Worm (Caenorhabditis elegans) whole organism, late embryonic: ENCODE measurements around the gene F44E2.6.

ENCODE experiments used
- C08G9.2 ChIP-seq: sonication (generic microtip); optimal IDR thresholded peaks from 2 replicates; lab custom pipeline; 2016; ENCODE audit warnings: mild to moderate bottlenecking, missing genetic modification characterization, moderate library complexity, missing compliant biosample characterization
- F13H6.1 ChIP-seq: sonication (generic microtip); optimal IDR thresholded peaks from 2 replicates; lab custom pipeline; 2016; ENCODE audit warnings: missing genetic modification characterization, missing compliant biosample characterization
- ahr-1 ChIP-seq: sonication (generic microtip); optimal IDR thresholded peaks from 2 replicates; lab custom pipeline; 2016; ENCODE audit warnings: missing genetic modification characterization, missing compliant biosample characterization
- ama-1 ChIP-seq: fragments of 150-350 bp; optimal IDR thresholded peaks from 2 replicates; lab custom pipeline; 2014
- ceh-14 ChIP-seq: sonication (generic microtip); optimal IDR thresholded peaks from 2 replicates; lab custom pipeline; 2016; ENCODE audit warnings: missing genotype, missing genetic modification characterization, missing compliant biosample characterization
- ceh-18 ChIP-seq: sonication (generic microtip); optimal IDR thresholded peaks from 2 replicates; lab custom pipeline; 2016; ENCODE audit warnings: missing genetic modification characterization, missing compliant biosample characterization
- ceh-19 ChIP-seq: fragments of 200-800 bp; sonication (Bioruptor generic); optimal IDR thresholded peaks from 2 replicates; lab custom pipeline; 2018; ENCODE audit warnings: mild to moderate bottlenecking, missing genetic modification characterization, missing compliant biosample characterization
- ceh-2 ChIP-seq: sonication (generic microtip); optimal IDR thresholded peaks from 2 replicates; lab custom pipeline; 2016; ENCODE audit warnings: missing genotype, missing genetic modification characterization, missing compliant biosample characterization
- ceh-22 ChIP-seq: sonication (generic microtip); optimal IDR thresholded peaks from 2 replicates; lab custom pipeline; 2017; ENCODE audit warnings: missing biosample characterization, missing genetic modification characterization
- ceh-24 ChIP-seq: sonication (generic microtip); optimal IDR thresholded peaks from 2 replicates; lab custom pipeline; 2016; ENCODE audit warnings: mild to moderate bottlenecking, missing genetic modification characterization, missing compliant biosample characterization
- ceh-30 ChIP-seq: fragments of 150-350 bp; optimal IDR thresholded peaks from 2 replicates; lab custom pipeline; 2014; ENCODE audit warnings: missing biosample characterization, missing genetic modification characterization
- ceh-34 ChIP-seq: sonication (generic microtip); optimal IDR thresholded peaks from 2 replicates; lab custom pipeline; 2016; ENCODE audit warnings: mild to moderate bottlenecking, missing genetic modification characterization, missing compliant biosample characterization
- ceh-45 ChIP-seq: fragments of 200-800 bp; sonication (Bioruptor generic); IDR thresholded peaks from 2 replicates; pipeline ENCODE4 v1.3.6; 2022; ENCODE audit warnings: missing genetic modification reagents, missing genetic modification characterization, missing compliant biosample characterization
- ceh-48 ChIP-seq: sonication (generic microtip); optimal IDR thresholded peaks from 2 replicates; lab custom pipeline; 2016; ENCODE audit warnings: missing genetic modification characterization, inconsistent platforms, missing compliant biosample characterization
- ceh-6 ChIP-seq: fragments of 200-800 bp; sonication (Bioruptor generic); optimal IDR thresholded peaks from 2 replicates; lab custom pipeline; 2018; ENCODE audit warnings: mild to moderate bottlenecking, missing genetic modification characterization, missing compliant biosample characterization
- ceh-9 ChIP-seq: sonication (generic microtip); optimal IDR thresholded peaks from 2 replicates; lab custom pipeline; 2016; ENCODE audit warnings: mild to moderate bottlenecking, missing genetic modification characterization, inconsistent platforms, missing compliant biosample characterization
- che-1 ChIP-seq: sonication (generic microtip); optimal IDR thresholded peaks from 2 replicates; lab custom pipeline; 2016; ENCODE audit warnings: mild to moderate bottlenecking, missing genetic modification characterization, missing compliant biosample characterization
- dve-1 ChIP-seq: sonication (generic microtip); optimal IDR thresholded peaks from 2 replicates; lab custom pipeline; 2017; ENCODE audit warnings: antibody characterized with exemption, mild to moderate bottlenecking, missing genetic modification characterization, missing compliant biosample characterization
- elt-2 ChIP-seq: sonication (generic microtip); optimal IDR thresholded peaks from 2 replicates; lab custom pipeline; 2016; ENCODE audit warnings: missing genetic modification reagents, missing genetic modification characterization, missing compliant biosample characterization
- elt-4 ChIP-seq: sonication (generic microtip); optimal IDR thresholded peaks from 2 replicates; lab custom pipeline; 2016; ENCODE audit warnings: missing genetic modification characterization, missing compliant biosample characterization
- ets-4 ChIP-seq: sonication (generic microtip); optimal IDR thresholded peaks from 2 replicates; lab custom pipeline; 2016; ENCODE audit warnings: missing genetic modification characterization, missing compliant biosample characterization
- eyg-1 ChIP-seq: sonication (generic microtip); optimal IDR thresholded peaks from 2 replicates; lab custom pipeline; 2016; ENCODE audit warnings: missing genotype, missing genetic modification characterization, missing compliant biosample characterization
- fax-1 ChIP-seq: sonication (generic microtip); optimal IDR thresholded peaks from 2 replicates; lab custom pipeline; 2016; ENCODE audit warnings: missing genotype, missing genetic modification characterization, missing compliant biosample characterization
- fkh-10 ChIP-seq: fragments of 150-350 bp; optimal IDR thresholded peaks from 2 replicates; lab custom pipeline; 2014; ENCODE audit warnings: missing biosample characterization, missing genetic modification reagents, missing genetic modification characterization
- fkh-6 ChIP-seq: sonication (generic microtip); optimal IDR thresholded peaks from 2 replicates; lab custom pipeline; 2016; ENCODE audit warnings: missing genetic modification characterization, missing compliant biosample characterization
- hlh-13 ChIP-seq: fragments of 200-800 bp; sonication (Bioruptor generic); optimal IDR thresholded peaks from 2 replicates; lab custom pipeline; 2018; ENCODE audit warnings: mild to moderate bottlenecking, missing genetic modification characterization, missing compliant biosample characterization
- hlh-15 ChIP-seq: sonication (generic microtip); optimal IDR thresholded peaks from 2 replicates; lab custom pipeline; 2016; ENCODE audit warnings: missing genetic modification characterization, missing compliant biosample characterization
- hlh-30 ChIP-seq: sonication (generic microtip); optimal IDR thresholded peaks from 2 replicates; lab custom pipeline; 2017; ENCODE audit warnings: antibody characterized with exemption, missing genetic modification characterization, missing compliant biosample characterization; ENCODE audit not compliant: insufficient read depth
- hlh-6 ChIP-seq: sonication (generic microtip); optimal IDR thresholded peaks from 2 replicates; lab custom pipeline; 2016; ENCODE audit warnings: missing genotype, missing genetic modification characterization, missing compliant biosample characterization
- hlh-8 ChIP-seq: sonication (generic microtip); optimal IDR thresholded peaks from 2 replicates; lab custom pipeline; 2016; ENCODE audit warnings: missing genotype, missing genetic modification characterization, missing compliant biosample characterization
- lim-6 ChIP-seq: sonication (generic microtip); optimal IDR thresholded peaks from 2 replicates; lab custom pipeline; 2016; ENCODE audit warnings: missing genetic modification characterization, missing compliant biosample characterization
- lin-11 ChIP-seq: fragments of 200-800 bp; sonication (Bioruptor generic); optimal IDR thresholded peaks from 2 replicates; lab custom pipeline; 2018; ENCODE audit warnings: mild to moderate bottlenecking, missing genetic modification characterization, missing compliant biosample characterization
- mec-3 ChIP-seq: sonication (generic microtip); optimal IDR thresholded peaks from 2 replicates; lab custom pipeline; 2016; ENCODE audit warnings: borderline replicate concordance, missing genetic modification characterization, missing compliant biosample characterization
- npax-4 ChIP-seq: sonication (generic microtip); optimal IDR thresholded peaks from 2 replicates; lab custom pipeline; 2016; ENCODE audit warnings: missing genetic modification characterization, missing compliant biosample characterization
- odd-2 ChIP-seq: sonication (generic microtip); optimal IDR thresholded peaks from 2 replicates; lab custom pipeline; 2017; ENCODE audit warnings: antibody characterized with exemption, mild to moderate bottlenecking, missing genetic modification characterization, missing compliant biosample characterization
- pag-3 ChIP-seq: sonication (generic microtip); optimal IDR thresholded peaks from 2 replicates; lab custom pipeline; 2016; ENCODE audit warnings: missing compliant biosample characterization, missing genetic modification characterization, borderline replicate concordance
- pat-9 ChIP-seq: fragments of 200-800 bp; sonication (Bioruptor generic); optimal IDR thresholded peaks from 2 replicates; lab custom pipeline; 2018; ENCODE audit warnings: mild to moderate bottlenecking, missing genetic modification characterization, moderate library complexity, missing compliant biosample characterization
- pax-1 ChIP-seq: fragments of 150-350 bp; optimal IDR thresholded peaks from 2 replicates; lab custom pipeline; 2014; ENCODE audit warnings: missing biosample characterization, missing genetic modification characterization
- pha-2 ChIP-seq: sonication (generic microtip); optimal IDR thresholded peaks from 2 replicates; lab custom pipeline; 2017; ENCODE audit warnings: mild to moderate bottlenecking, missing genetic modification characterization, missing compliant biosample characterization
- pha-4 ChIP-seq: fragments of 150-350 bp; optimal IDR thresholded peaks from 2 replicates; lab custom pipeline; 2018; ENCODE audit warnings: missing biosample characterization, missing genetic modification reagents, missing genetic modification characterization
- pros-1 ChIP-seq: fragments of 150-350 bp; optimal IDR thresholded peaks from 2 replicates; lab custom pipeline; 2014; ENCODE audit warnings: missing biosample characterization, missing genetic modification reagents, missing genetic modification characterization
- rnt-1 ChIP-seq: sonication (generic microtip); optimal IDR thresholded peaks from 2 replicates; lab custom pipeline; 2016; ENCODE audit warnings: missing genetic modification characterization, missing compliant biosample characterization
- sdc-2 ChIP-seq: sonication (generic microtip); optimal IDR thresholded peaks from 2 replicates; lab custom pipeline; 2016; ENCODE audit warnings: missing genotype, missing genetic modification characterization, missing compliant biosample characterization
- sox-2 ChIP-seq: fragments of 200-800 bp; sonication (Bioruptor generic); IDR thresholded peaks from 2 replicates; pipeline ENCODE4 v1.3.6; 2022; ENCODE audit warnings: missing genetic modification reagents, missing genetic modification characterization, missing compliant biosample characterization
- tbx-2 ChIP-seq: sonication (generic microtip); optimal IDR thresholded peaks from 2 replicates; lab custom pipeline; 2016; ENCODE audit warnings: missing genetic modification characterization, missing compliant biosample characterization
- tbx-7 ChIP-seq: sonication (generic microtip); optimal IDR thresholded peaks from 2 replicates; lab custom pipeline; 2016; ENCODE audit warnings: missing genotype, missing genetic modification characterization, missing compliant biosample characterization
- unc-42 ChIP-seq: sonication (generic microtip); optimal IDR thresholded peaks from 2 replicates; lab custom pipeline; 2016; ENCODE audit warnings: missing genotype, missing genetic modification characterization, missing compliant biosample characterization
- unc-55 ChIP-seq: sonication (generic microtip); optimal IDR thresholded peaks from 2 replicates; lab custom pipeline; 2017; ENCODE audit warnings: missing biosample characterization, missing genetic modification reagents, missing genetic modification characterization
- unc-86 ChIP-seq: sonication (generic microtip); optimal IDR thresholded peaks from 2 replicates; lab custom pipeline; 2016; ENCODE audit warnings: missing genetic modification characterization, missing compliant biosample characterization
- zip-5 ChIP-seq: sonication (generic microtip); optimal IDR thresholded peaks from 2 replicates; lab custom pipeline; 2016; ENCODE audit warnings: missing genetic modification characterization, missing compliant biosample characterization
- ztf-16 ChIP-seq: sonication (generic microtip); optimal IDR thresholded peaks from 2 replicates; lab custom pipeline; 2017; ENCODE audit warnings: missing genetic modification characterization, missing compliant biosample characterization

The F44E2.6 gene

DNA sequence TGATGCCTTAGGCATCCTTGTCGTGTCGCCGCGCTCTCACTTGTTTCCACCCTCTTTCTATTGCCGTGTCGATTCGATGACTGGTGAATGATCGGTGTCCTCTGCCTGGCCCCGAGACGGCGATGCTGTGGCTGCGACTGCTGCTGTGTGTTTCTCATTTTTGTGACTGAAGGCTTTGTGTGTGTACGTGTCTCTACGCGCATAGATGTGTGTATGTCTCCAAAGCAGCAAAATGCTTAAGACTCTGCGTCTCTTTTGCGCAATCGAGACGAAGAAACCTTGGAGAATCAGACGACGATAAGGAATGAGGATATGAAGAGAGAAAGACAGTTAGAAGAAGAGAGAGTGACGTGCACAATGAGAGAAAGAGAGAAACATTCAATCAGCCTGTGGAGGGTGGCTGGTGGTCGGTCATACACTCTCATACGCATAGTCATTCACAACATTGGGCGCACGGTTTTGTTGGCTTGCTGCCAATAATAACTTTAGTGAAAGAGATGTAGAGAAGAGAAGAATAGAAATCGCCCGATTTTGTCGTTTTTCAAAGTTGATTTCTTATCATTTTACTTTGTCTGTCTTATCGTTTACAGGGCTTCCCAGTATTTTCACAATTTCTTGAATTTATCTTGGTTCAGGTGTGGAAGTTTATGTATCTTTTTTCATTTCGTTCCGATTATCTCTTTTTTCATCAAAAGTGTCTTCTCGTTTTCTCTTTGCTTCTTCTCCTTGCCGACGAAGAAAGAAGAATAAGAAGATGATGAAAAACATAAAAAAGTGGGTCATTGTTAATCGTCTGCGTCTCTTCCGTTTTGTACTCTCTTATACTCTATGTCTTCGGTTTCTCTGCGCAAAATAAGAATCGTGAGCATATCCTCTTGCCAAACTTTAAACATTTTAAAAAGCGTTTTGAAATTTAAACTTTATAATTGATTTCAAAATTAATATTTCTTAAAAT, 42.9 kb downstream of the F44E2.6 start (continued):
- TF ChIP-seq odd-2 (tag; lab: Kevin White, UChicago) (no peak), ceh-30 (tag; lab: Kevin White, UChicago) (peak; percentile 93), unc-55 (GFP tag; lab: Kevin White, UChicago) (peak; percentile 99), hlh-6 (tag; lab: Kevin White, UChicago) (peak; percentile 64), ceh-18 (tag; lab: Kevin White, UChicago) (peak; percentile 99), ceh-2 (tag; lab: Kevin White, UChicago) (peak; percentile 66), tbx-2 (tag; lab: Kevin White, UChicago) (peak; percentile 96), pat-9 (no peak), fax-1 (tag; lab: Kevin White, UChicago) (peak; percentile 26), dve-1 (tag; lab: Kevin White, UChicago) (peak; percentile 98), ceh-34 (peak; percentile 92), mec-3 (tag; lab: Kevin White, UChicago) (no peak), pha-2 (peak; percentile 63), pag-3 (tag; lab: Kevin White, UChicago) (no peak), fkh-6 (tag; lab: Kevin White, UChicago) (no peak), C08G9.2 (peak; percentile 58), ceh-45 (GFP tag; lab: Robert Waterston, UW) (no peak), che-1 (tag; lab: Kevin White, UChicago) (peak; percentile 45), hlh-8 (tag; lab: Kevin White, UChicago) (peak; percentile 78), ceh-9 (tag; lab: Kevin White, UChicago) (no peak), hlh-13 (GFP tag; lab: Kevin White, UChicago) (no peak), ceh-48 (tag; lab: Kevin White, UChicago) (no peak), F13H6.1 (tag; lab: Kevin White, UChicago) (peak; percentile 96), lin-11 (no peak), pax-1 (tag; lab: Kevin White, UChicago) (peak; percentile 95), ama-1 (lab: Kevin White, UChicago) (peak; percentile 91), tbx-7 (tag; lab: Kevin White, UChicago) (peak; percentile 16), ceh-22 (peak; percentile 32), lim-6 (peak; percentile 68), fkh-10 (GFP tag; lab: Kevin White, UChicago) (peak; percentile 20), unc-42 (tag; lab: Kevin White, UChicago) (peak; percentile 84), sox-2 (GFP tag; lab: Robert Waterston, UW) (0 out of 2 replicates have a peak, but pooled peaks have one; percentile 3), sdc-2 (peak; percentile 67), hlh-30 (tag; lab: Kevin White, UChicago) (peak; percentile 93), rnt-1 (peak; percentile 95), npax-4 (tag; lab: Kevin White, UChicago) (no peak), pha-4 (tag; lab: Kevin White, UChicago) (no peak), pros-1 (tag; lab: Kevin White, UChicago) (peak; percentile 100), ceh-6 (GFP tag; lab: Kevin White, UChicago) (no peak), ceh-19 (GFP tag; lab: Kevin White, UChicago) (no peak), ceh-14 (tag; lab: Kevin White, UChicago) (peak; percentile 72), elt-2 (tag; lab: Kevin White, UChicago) (peak; percentile 56), eyg-1 (tag; lab: Kevin White, UChicago) (peak; percentile 32), zip-5 (tag; lab: Kevin White, UChicago) (peak; percentile 50), ets-4 (peak; percentile 85), hlh-15 (tag; lab: Kevin White, UChicago) (no peak), ceh-24 (no peak), ahr-1 (tag; lab: Kevin White, UChicago) (no peak), elt-4 (tag; lab: Kevin White, UChicago) (no peak), ztf-16 (tag; lab: Kevin White, UChicago) (peak; percentile 8), unc-86 (tag; lab: Kevin White, UChicago) (peak; percentile 29)
